Worm (Caenorhabditis elegans) whole organism, L3 larva: ENCODE measurements around the gene ncap-1.

Experiments used
- R02D3.7 ChIP-seq: fragments of 150-350 bp; optimal IDR thresholded peaks from 2 replicates; lab custom pipeline; 2014; ENCODE audit warnings: missing biosample characterization, missing genetic modification characterization
- ZK546.5 ChIP-seq: sonication (generic microtip); optimal IDR thresholded peaks from 2 replicates; lab custom pipeline; 2017; ENCODE audit warnings: missing biosample characterization, missing genetic modification characterization
- aly-2 ChIP-seq: fragments of 150-350 bp; optimal IDR thresholded peaks from 2 replicates; lab custom pipeline; 2014; ENCODE audit warnings: missing biosample characterization, missing genetic modification characterization
- ceh-16 ChIP-seq: sonication (generic microtip); optimal IDR thresholded peaks from 2 replicates; lab custom pipeline; 2017; ENCODE audit warnings: missing biosample characterization, missing genetic modification characterization
- ceh-82 ChIP-seq: fragments of 150-350 bp; optimal IDR thresholded peaks from 2 replicates; lab custom pipeline; 2014; ENCODE audit warnings: missing biosample characterization, missing genetic modification characterization
- daf-12 ChIP-seq: fragments of 150-350 bp; optimal IDR thresholded peaks from 2 replicates; lab custom pipeline; 2014; ENCODE audit warnings: missing biosample characterization, missing genetic modification reagents, missing genetic modification characterization
- egl-27 ChIP-seq: sonication (generic microtip); optimal IDR thresholded peaks from 4 replicates; lab custom pipeline; 2017; ENCODE audit warnings: missing biosample characterization, missing genetic modification reagents, missing genetic modification characterization
- elt-1 ChIP-seq: fragments of 150-350 bp; optimal IDR thresholded peaks from 2 replicates; lab custom pipeline; 2014; ENCODE audit warnings: missing biosample characterization, missing genetic modification characterization
- elt-3 ChIP-seq, 3 experiments: fragments of 150-350 bp in 1 of 3; sonication (generic microtip) in 2 of 3; optimal IDR thresholded peaks; 2 replicates in 2 of 3; 4 replicates in 1 of 3; lab custom pipeline; 2014 to 2017; ENCODE audit warnings: missing biosample characterization in 3 of 3, missing genetic modification characterization in 3 of 3
- eor-1 ChIP-seq, 2 experiments: fragments of 150-350 bp; optimal IDR thresholded peaks; 2 replicates each; lab custom pipeline; 2014 to 2018; ENCODE audit warnings: missing biosample characterization in 2 of 2, missing genetic modification characterization in 2 of 2
- fkh-10 ChIP-seq: sonication (generic microtip); optimal IDR thresholded peaks from 2 replicates; lab custom pipeline; 2017; ENCODE audit warnings: missing biosample characterization, missing genetic modification reagents, missing genetic modification characterization
- hmg-11 ChIP-seq: sonication (generic microtip); optimal IDR thresholded peaks from 2 replicates; lab custom pipeline; 2016; ENCODE audit warnings: missing genetic modification characterization, missing compliant biosample characterization
- jun-1 ChIP-seq: fragments of 150-350 bp; optimal IDR thresholded peaks from 2 replicates; lab custom pipeline; 2014; ENCODE audit warnings: missing biosample characterization, missing genetic modification reagents, missing genetic modification characterization
- lin-15B ChIP-seq: fragments of 150-350 bp; optimal IDR thresholded peaks from 2 replicates; lab custom pipeline; 2014; ENCODE audit warnings: missing biosample characterization, missing genetic modification characterization
- lsy-12 ChIP-seq: sonication (generic microtip); optimal IDR thresholded peaks from 2 replicates; lab custom pipeline; 2016; ENCODE audit warnings: mild to moderate bottlenecking, missing genetic modification characterization, missing compliant biosample characterization
- mdl-1 ChIP-seq: fragments of 150-350 bp; optimal IDR thresholded peaks from 2 replicates; lab custom pipeline; 2014; ENCODE audit warnings: missing biosample characterization, missing genetic modification characterization
- mml-1 ChIP-seq: fragments of 150-350 bp; sonication (generic microtip); optimal IDR thresholded peaks from 3 replicates; lab custom pipeline; 2014; ENCODE audit warnings: missing biosample characterization, missing genetic modification characterization
- nhr-23 ChIP-seq: fragments of 150-350 bp; optimal IDR thresholded peaks from 2 replicates; lab custom pipeline; 2014; ENCODE audit warnings: missing biosample characterization, missing genetic modification reagents, missing genetic modification characterization
- nhr-237 ChIP-seq: fragments of 150-350 bp; optimal IDR thresholded peaks from 2 replicates; lab custom pipeline; 2014; ENCODE audit warnings: missing biosample characterization, missing genetic modification characterization
- nhr-25 ChIP-seq: sonication (generic microtip); optimal IDR thresholded peaks from 2 replicates; lab custom pipeline; 2017; ENCODE audit warnings: missing biosample characterization, missing genetic modification characterization
- nhr-28 ChIP-seq: fragments of 150-350 bp; optimal IDR thresholded peaks from 2 replicates; lab custom pipeline; 2014; ENCODE audit warnings: missing biosample characterization, missing genetic modification characterization
- nhr-43 ChIP-seq: sonication (generic microtip); optimal IDR thresholded peaks from 2 replicates; lab custom pipeline; 2016; ENCODE audit warnings: mild to moderate bottlenecking, missing genetic modification characterization, missing compliant biosample characterization; ENCODE audit not compliant: poor library complexity, severe bottlenecking
- nhr-67 ChIP-seq: fragments of 150-350 bp; optimal IDR thresholded peaks from 2 replicates; lab custom pipeline; 2014; ENCODE audit warnings: missing biosample characterization, missing genetic modification characterization
- nhr-76 ChIP-seq: fragments of 150-350 bp; sonication (generic microtip); optimal IDR thresholded peaks from 5 replicates; lab custom pipeline; 2014; ENCODE audit warnings: missing biosample characterization, missing genetic modification characterization
- nhr-77 ChIP-seq: fragments of 150-350 bp; optimal IDR thresholded peaks from 2 replicates; lab custom pipeline; 2014; ENCODE audit warnings: missing biosample characterization, missing genetic modification characterization
- pqm-1 ChIP-seq: fragments of 150-350 bp; optimal IDR thresholded peaks from 2 replicates; lab custom pipeline; 2017; ENCODE audit warnings: missing biosample characterization, missing genetic modification characterization, inconsistent platforms
- sea-2 ChIP-seq: fragments of 150-350 bp; sonication (generic microtip); optimal IDR thresholded peaks from 4 replicates; lab custom pipeline; 2014; ENCODE audit warnings: missing biosample characterization, missing genetic modification reagents, missing genetic modification characterization
- skn-1 ChIP-seq: fragments of 150-350 bp; optimal IDR thresholded peaks from 2 replicates; lab custom pipeline; 2014; ENCODE audit warnings: missing biosample characterization, missing genetic modification characterization
- snpc-4 ChIP-seq: fragments of 150-350 bp; optimal IDR thresholded peaks from 2 replicates; lab custom pipeline; 2014; ENCODE audit warnings: missing biosample characterization, missing genetic modification characterization
- tbx-2 ChIP-seq: sonication (generic microtip); optimal IDR thresholded peaks from 2 replicates; lab custom pipeline; 2016; ENCODE audit warnings: mild to moderate bottlenecking, missing genetic modification characterization, missing compliant biosample characterization
- unc-62 ChIP-seq: fragments of 150-350 bp; sonication (generic microtip); optimal IDR thresholded peaks from 4 replicates; lab custom pipeline; 2014; ENCODE audit warnings: missing biosample characterization, missing genetic modification reagents, missing genetic modification characterization
- zag-1 ChIP-seq: fragments of 150-350 bp; optimal IDR thresholded peaks from 2 replicates; lab custom pipeline; 2014; ENCODE audit warnings: missing biosample characterization, missing genetic modification characterization
- ztf-11 ChIP-seq: fragments of 150-350 bp; optimal IDR thresholded peaks from 2 replicates; lab custom pipeline; 2014; ENCODE audit warnings: missing biosample characterization, missing genetic modification characterization

The ncap-1 gene

DNA sequence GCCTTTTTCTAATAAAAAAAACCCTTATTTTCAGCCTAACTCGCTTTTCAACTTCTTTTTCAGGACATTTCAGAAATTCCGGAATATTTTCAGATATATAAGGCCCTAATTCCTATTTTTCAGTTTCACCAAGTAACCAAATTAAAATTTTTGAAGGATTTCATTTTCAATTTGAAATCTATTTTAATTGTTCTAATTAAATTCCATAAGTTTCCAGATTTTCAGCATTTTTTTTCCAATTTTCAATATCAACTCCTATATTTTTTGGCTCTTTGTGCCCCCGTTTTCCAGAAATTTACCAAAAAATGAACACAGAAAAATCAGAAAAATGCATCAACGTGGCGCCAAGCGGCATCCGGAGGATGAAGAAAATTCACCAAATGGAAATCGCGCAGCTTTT, 44.3 kb downstream of the ncap-1 start, which contains the start of gene Y110A2AL.1:
Gene Y110A2AL.1 (plus strand): TSS at position 301 of the 400 bp plus-strand sequence.
- TF ChIP-seq R02D3.7 (tag; lab: Kevin White, UChicago) = no peak
- TF ChIP-seq mdl-1 (tag; lab: Kevin White, UChicago) = no peak
- TF ChIP-seq elt-3 (tag; optimal IDR thresholded peaks at IDR 0.05; lab: Kevin White, UChicago) = no peak
- no peak for TF ChIP-seq ztf-11 (tag; lab: Kevin White, UChicago)
- TF ChIP-seq fkh-10 = no peak
- TF ChIP-seq ZK546.5 (tag; lab: Kevin White, UChicago) = no peak
- TF ChIP-seq nhr-77 (tag; lab: Kevin White, UChicago) = no peak
- no peak for TF ChIP-seq hmg-11 (tag; lab: Kevin White, UChicago)
- TF ChIP-seq elt-1 (tag; lab: Kevin White, UChicago) = no peak
- no peak for TF ChIP-seq jun-1 (tag; lab: Kevin White, UChicago)
- TF ChIP-seq lsy-12 (tag; lab: Kevin White, UChicago) = no peak
- TF ChIP-seq skn-1 (tag; lab: Kevin White, UChicago) = no peak
- TF ChIP-seq snpc-4 (tag; lab: Kevin White, UChicago) = no peak
- TF ChIP-seq ceh-82 (tag; lab: Kevin White, UChicago) = no peak
- TF ChIP-seq pqm-1 (tag; lab: Kevin White, UChicago) = no peak
- TF ChIP-seq tbx-2 (tag; lab: Kevin White, UChicago) = no peak
- TF ChIP-seq ceh-16 = no peak
- no peak for TF ChIP-seq nhr-43 (tag; lab: Kevin White, UChicago)
- no peak for TF ChIP-seq lin-15B (tag; lab: Kevin White, UChicago)
- TF ChIP-seq, all 47 proteins: peak for 0

ce11 chrII:2871816-2872215, 47.3 kb downstream of the ncap-1 start, which contains the start of gene Y110A2AL.10:
TSS of gene Y110A2AL.10 (minus strand) at chrII:2871916.
- TF ChIP-seq hmg-11 (tag; lab: Kevin White, UChicago) (no peak), lin-15B (tag; lab: Kevin White, UChicago) (no peak), daf-12 (no peak), skn-1 (tag; lab: Kevin White, UChicago) (no peak), egl-27 (tag; lab: Kevin White, UChicago) (no peak), nhr-23 (tag; lab: Kevin White, UChicago) (no peak), elt-1 (tag; lab: Kevin White, UChicago) (no peak), nhr-237 (tag; lab: Kevin White, UChicago) (no peak), tbx-2 (tag; lab: Kevin White, UChicago) (no peak), nhr-43 (tag; lab: Kevin White, UChicago) (no peak), ZK546.5 (tag; lab: Kevin White, UChicago) (no peak), nhr-77 (tag; lab: Kevin White, UChicago) (no peak), nhr-67 (tag; lab: Kevin White, UChicago) (no peak), nhr-25 (no peak)

DNA sequence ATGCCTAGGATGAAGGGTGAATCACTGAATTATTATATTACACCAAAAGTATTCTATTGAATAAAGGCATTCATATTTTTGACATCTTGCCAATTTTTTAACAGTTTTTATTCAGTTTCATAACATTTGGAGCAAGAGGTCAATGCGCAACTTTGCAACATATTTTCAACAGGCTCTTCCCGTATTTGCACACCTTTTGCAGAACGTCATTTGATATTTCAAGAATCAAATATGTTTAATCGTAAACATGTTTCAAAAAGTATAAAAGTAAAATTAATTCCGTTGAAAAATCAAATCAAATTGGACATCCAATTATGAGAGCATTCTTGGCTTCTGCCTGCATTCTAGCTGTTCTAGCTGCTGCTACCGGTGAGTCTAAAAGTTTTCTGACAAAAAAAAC, 51.4 kb downstream of the ncap-1 start, which contains the start of gene Y110A2AL.2:
Gene Y110A2AL.2 (plus strand): TSS at position 301 of the 400 bp plus-strand sequence.
- TF ChIP-seq nhr-25 (no peak), elt-1 (tag; lab: Kevin White, UChicago) (no peak), skn-1 (tag; lab: Kevin White, UChicago) (no peak), nhr-67 (tag; lab: Kevin White, UChicago) (no peak), nhr-76 (tag; lab: Kevin White, UChicago) (no peak), ceh-82 (tag; lab: Kevin White, UChicago) (no peak), lin-15B (tag; lab: Kevin White, UChicago) (no peak), nhr-237 (tag; lab: Kevin White, UChicago) (no peak), pqm-1 (tag; lab: Kevin White, UChicago) (no peak), ztf-11 (tag; lab: Kevin White, UChicago) (no peak), aly-2 (no peak), nhr-28 (tag; lab: Kevin White, UChicago) (no peak), eor-1 (tag; optimal IDR thresholded peaks at IDR 0.05; lab: Kevin White, UChicago) (no peak), unc-62 (GFP tag; lab: Kevin White, UChicago) (no peak), sea-2 (GFP tag; lab: Kevin White, UChicago) (no peak), hmg-11 (tag; lab: Kevin White, UChicago) (no peak), mml-1 (tag; lab: Kevin White, UChicago) (no peak)

- TF ChIP-seq lin-15B (tag; lab: Kevin White, UChicago) (no peak), pqm-1 (tag; lab: Kevin White, UChicago) (no peak), zag-1 (tag; lab: Kevin White, UChicago) (no peak), mml-1 (tag; lab: Kevin White, UChicago) (no peak), ceh-82 (tag; lab: Kevin White, UChicago) (no peak)
- TF ChIP-seq, all 47 proteins: peak for 0
Measured at ce11 chrII:2866541-2867124, 52.5 kb downstream of the ncap-1 start, which contains the start of the genes Y110A2AL.9 and Y110A2AL.3. TSS of gene Y110A2AL.9 (minus strand) at chrII:2866641. TSS of gene Y110A2AL.3 (plus strand) at chrII:2867074.
